Worm (Caenorhabditis elegans) whole organism, L4/young adult: ENCODE measurements around the gene H12C20.7.

Experiments
- W03F9.2 ChIP-seq: fragments of 150-350 bp; optimal IDR thresholded peaks from 2 replicates; lab custom pipeline; 2014; ENCODE audit warnings: missing biosample characterization, missing genetic modification characterization
- dao-5 ChIP-seq: sonication (generic microtip); optimal IDR thresholded peaks from 2 replicates; lab custom pipeline; 2016; ENCODE audit warnings: missing genotype, missing genetic modification characterization, moderate library complexity, missing compliant biosample characterization
- him-1 ChIP-seq: sonication (generic microtip); optimal IDR thresholded peaks from 2 replicates; lab custom pipeline; 2016; ENCODE audit warnings: missing genotype, missing genetic modification reagents, missing genetic modification characterization, missing compliant biosample characterization

ce11 chrV:11536667-11537066 lies 36.1 kb downstream of the H12C20.7 start:
- TF ChIP-seq W03F9.2 (no peak), him-1 (no peak), dao-5 (tag; lab: Kevin White, UChicago) (no peak)
